Fruit fly (Drosophila melanogaster): ENCODE results near the gene CG3610.

The CG3610 gene

DNA sequence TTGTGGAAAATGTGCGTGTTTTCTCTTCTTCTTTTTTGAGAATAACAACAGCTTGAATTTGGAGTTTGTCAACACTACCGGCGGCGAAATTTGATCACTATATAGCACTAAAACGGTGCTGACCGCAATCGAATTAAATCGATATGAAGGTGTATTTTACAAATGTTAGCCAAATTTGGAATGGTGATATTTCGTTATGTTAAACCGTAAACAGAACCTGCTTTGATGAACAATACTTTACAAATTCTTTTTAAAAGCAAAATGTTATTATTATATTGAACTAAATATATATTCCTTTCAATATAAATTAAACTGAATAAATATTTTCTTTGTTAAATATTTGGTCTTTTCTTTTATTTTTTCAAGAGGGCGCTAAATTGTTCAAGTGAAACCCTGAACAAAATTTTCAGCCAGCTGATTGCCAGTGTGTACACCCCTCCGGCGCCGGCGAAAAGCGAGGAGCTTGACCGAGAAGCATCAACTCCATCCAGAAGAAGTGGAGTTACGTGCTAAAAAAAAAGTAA is 41.2 kb downstream of the CG3610 start, which contains the start of the genes Rrp6, CG33331 and CG33332 (continued):
- TF ChIP-seq Lhr (GFP tag; optimal IDR thresholded peaks at IDR 0.05) (peak; percentile 12), nmo (GFP tag; optimal IDR thresholded peaks at IDR 0.05) (peak; percentile 77), bab2 (GFP tag; optimal IDR thresholded peaks at IDR 0.05) (peak; percentile 53), Elba2 (GFP tag; optimal IDR thresholded peaks at IDR 0.05) (no peak), fd102C (GFP tag; optimal IDR thresholded peaks at IDR 0.05) (no peak), Trl (optimal IDR thresholded peaks at IDR 0.05) (no peak), Trl (GFP tag; optimal IDR thresholded peaks at IDR 0.05) (peak; percentile 68), CHES-1-like (GFP tag; optimal IDR thresholded peaks at IDR 0.05) (peak; percentile 67), CG17912 (GFP tag; optimal IDR thresholded peaks at IDR 0.05) (no peak), Dll (GFP tag; IDR thresholded peaks at IDR 0.05; ENCODE audit: partially characterized antibody) (0 out of 4 replicates have a peak, but pooled peaks have one; percentile 56), CG18619 (GFP tag; optimal IDR thresholded peaks at IDR 0.05) (peak; percentile 74), Ada2b (GFP tag; IDR thresholded peaks at IDR 0.05) (peak; percentile 34; the same call in 1 of the 2 replicates), CG15073 (GFP tag; optimal IDR thresholded peaks at IDR 0.05) (no peak), ap (GFP tag; IDR thresholded peaks at IDR 0.05) (no peak), Hr51 (GFP tag; optimal IDR thresholded peaks at IDR 0.05) (peak in 1 of 2 experiments; percentile 69), dati (GFP tag; IDR thresholded peaks at IDR 0.05) (no peak), CG12299 (tag; optimal IDR thresholded peaks at IDR 0.05) (peak; percentile 58), nerfin-2 (GFP tag; IDR thresholded peaks at IDR 0.05; ENCODE audit: partially characterized antibody) (no peak; the same call in 1 of the 2 replicates), CG7556 (GFP tag; optimal IDR thresholded peaks at IDR 0.05) (peak; percentile 68), trh (GFP tag; optimal IDR thresholded peaks at IDR 0.05) (peak; percentile 23), bowl (GFP tag; IDR thresholded peaks at IDR 0.05) (no peak), emc (GFP tag; optimal IDR thresholded peaks at IDR 0.05) (no peak), CG14965 (GFP tag; optimal IDR thresholded peaks at IDR 0.05; ENCODE audit: borderline replicate concordance) (no peak), Max (GFP tag; optimal IDR thresholded peaks at IDR 0.05) (peak; percentile 65), CG11723 (GFP tag; optimal IDR thresholded peaks at IDR 0.05) (peak; percentile 55), Mad (GFP tag; optimal IDR thresholded peaks at IDR 0.05) (peak; percentile 45), stwl (tag; optimal IDR thresholded peaks at IDR 0.05) (peak; percentile 100), Mes4 (GFP tag; optimal IDR thresholded peaks at IDR 0.05) (no peak), eve (GFP tag; optimal IDR thresholded peaks at IDR 0.05) (no peak), CG16863 (GFP tag; optimal IDR thresholded peaks at IDR 0.05) (no peak), Dad (GFP tag; optimal IDR thresholded peaks at IDR 0.05) (peak; percentile 55), HLH54F (GFP tag; optimal IDR thresholded peaks at IDR 0.05) (peak; percentile 74), HmgD (GFP tag; optimal IDR thresholded peaks at IDR 0.05) (no peak), hbn (GFP tag; IDR thresholded peaks at IDR 0.05; ENCODE audit: partially characterized antibody) (peak; percentile 48), hth (optimal IDR thresholded peaks at IDR 0.05) (no peak), lov (optimal IDR thresholded peaks at IDR 0.05) (no peak), lov (GFP tag; IDR thresholded peaks at IDR 0.05) (no peak), CG1602 (GFP tag; optimal IDR thresholded peaks at IDR 0.05) (peak; percentile 63), Ssrp (tag; optimal IDR thresholded peaks at IDR 0.05) (peak; percentile 68), al (GFP tag; IDR thresholded peaks at IDR 0.05) (peak; percentile 54), ken (GFP tag; IDR thresholded peaks at IDR 0.05) (peak; percentile 55; the same call in 1 of the 3 replicates), Sry-δ (GFP tag; optimal IDR thresholded peaks at IDR 0.05) (peak; percentile 50), Dfd (GFP tag; optimal IDR thresholded peaks at IDR 0.05) (no peak), CG17361 (GFP tag; IDR thresholded peaks at IDR 0.05) (peak; percentile 87), CG1832 (GFP tag; optimal IDR thresholded peaks at IDR 0.05) (no peak), tgo (GFP tag; IDR thresholded peaks at IDR 0.05) (peak; percentile 42; the same call in 2 of the 3 replicates), Opbp (GFP tag; IDR thresholded peaks at IDR 0.05; ENCODE audit: partially characterized antibody) (peak; percentile 70; the same call in 2 of the 3 replicates), bcd (GFP tag; optimal IDR thresholded peaks at IDR 0.05) (peak; percentile 67), Ravus (GFP tag; IDR thresholded peaks at IDR 0.05) (no peak), h (optimal IDR thresholded peaks at IDR 0.05) (no peak), jing (GFP tag; optimal IDR thresholded peaks at IDR 0.05) (no peak), kay (GFP tag; optimal IDR thresholded peaks at IDR 0.05) (no peak)
